Fruit fly (Drosophila melanogaster) whole organism, embryonic: ENCODE results near the gene CG31717.

ENCODE experiments used
- Aef1 ChIP-seq: fragments of 200-800 bp; sonication (Bioruptor generic); IDR thresholded peaks from 3 replicates; pipeline ENCODE4 v1.3.6; 2022; ENCODE audit warnings: missing biosample characterization, missing genetic modification characterization
- CG11247 ChIP-seq: fragments of 200-800 bp; sonication (Bioruptor generic); IDR thresholded peaks from 2 replicates; pipeline ENCODE4 v1.3.6; 2022; ENCODE audit warnings: missing biosample characterization, missing genetic modification characterization
- CG12299 ChIP-seq: fragments of 200-800 bp; sonication (Bioruptor generic); optimal IDR thresholded peaks from 2 replicates; lab custom pipeline; 2018; ENCODE audit warnings: missing biosample characterization, mild to moderate bottlenecking, missing genetic modification characterization
- CG13123 ChIP-seq: fragments of 200-800 bp; sonication (Bioruptor generic); optimal IDR thresholded peaks from 2 replicates; lab custom pipeline; 2016; ENCODE audit warnings: missing biosample characterization, missing genetic modification characterization
- CG14710 ChIP-seq: fragments of 200-800 bp; sonication (Bioruptor generic); optimal IDR thresholded peaks from 3 replicates; lab custom pipeline; 2019; ENCODE audit warnings: missing biosample characterization, mild to moderate bottlenecking, missing genetic modification characterization, moderate library complexity
- CG16813 ChIP-seq: fragments of 200-800 bp; sonication (Bioruptor generic); IDR thresholded peaks from 3 replicates; pipeline ENCODE4 v1.3.6; 2022; ENCODE audit warnings: missing biosample characterization, missing genetic modification characterization; ENCODE audit not compliant: partially characterized antibody
- CG17829 ChIP-seq: fragments of 200-800 bp; optimal IDR thresholded peaks from 2 replicates; lab custom pipeline; 2019; ENCODE audit warnings: missing biosample characterization, mild to moderate bottlenecking, missing genetic modification characterization, moderate library complexity
- CG1792 ChIP-seq: fragments of 200-800 bp; sonication (Bioruptor generic); optimal IDR thresholded peaks from 2 replicates; lab custom pipeline; 2016; ENCODE audit warnings: missing biosample characterization, missing genetic modification characterization
- CG2116 ChIP-seq: fragments of 200-800 bp; sonication (Bioruptor generic); optimal IDR thresholded peaks from 3 replicates; lab custom pipeline; 2018; ENCODE audit warnings: missing biosample characterization, mild to moderate bottlenecking, missing genetic modification characterization
- CG33557 ChIP-seq: fragments of 200-800 bp; sonication (Bioruptor generic); optimal IDR thresholded peaks from 2 replicates; lab custom pipeline; 2019; ENCODE audit warnings: missing biosample characterization, mild to moderate bottlenecking, missing genetic modification characterization, moderate library complexity
- CG6689 ChIP-seq: fragments of 200-800 bp; sonication (Bioruptor generic); IDR thresholded peaks from 2 replicates; pipeline ENCODE4 v1.3.6; 2022; ENCODE audit warnings: missing biosample characterization, missing genetic modification characterization
- CG6765 ChIP-seq: fragments of 200-800 bp; sonication (Bioruptor generic); optimal IDR thresholded peaks from 3 replicates; lab custom pipeline; 2017; ENCODE audit warnings: missing biosample characterization, mild to moderate bottlenecking, missing genetic modification characterization
- CG7786 ChIP-seq: fragments of 200-800 bp; sonication (Bioruptor generic); optimal IDR thresholded peaks from 2 replicates; lab custom pipeline; 2016; ENCODE audit warnings: missing biosample characterization, missing genetic modification characterization
- CG7928 ChIP-seq: fragments of 200-800 bp; sonication (Bioruptor generic); optimal IDR thresholded peaks from 2 replicates; lab custom pipeline; 2017; ENCODE audit warnings: missing biosample characterization, mild to moderate bottlenecking, missing genetic modification characterization
- CG8944 ChIP-seq: fragments of 200-800 bp; sonication (Bioruptor generic); optimal IDR thresholded peaks from 3 replicates; lab custom pipeline; 2016; ENCODE audit warnings: missing biosample characterization, missing genetic modification characterization
- CG9609 ChIP-seq: fragments of 200-800 bp; sonication (Bioruptor generic); optimal IDR thresholded peaks from 3 replicates; lab custom pipeline; 2016; ENCODE audit warnings: missing biosample characterization, missing genetic modification characterization
- Deaf1 ChIP-seq: fragments of 200-800 bp; optimal IDR thresholded peaks from 3 replicates; lab custom pipeline; 2019; ENCODE audit warnings: missing biosample characterization, mild to moderate bottlenecking, missing genetic modification characterization, moderate library complexity
- Dll ChIP-seq: fragments of 200-800 bp; sonication (Bioruptor generic); IDR thresholded peaks from 4 replicates; pipeline ENCODE4 v1.3.6; 2022; ENCODE audit warnings: missing biosample characterization, missing genetic modification characterization; ENCODE audit not compliant: partially characterized antibody
- E2f2 ChIP-seq: fragments of 200-800 bp; sonication (Bioruptor generic); IDR thresholded peaks from 2 replicates; pipeline ENCODE4 v1.3.6; 2022; ENCODE audit warnings: missing biosample characterization, missing genetic modification characterization
- ERR ChIP-seq: fragments of 200-800 bp; sonication (Bioruptor generic); optimal IDR thresholded peaks from 2 replicates; lab custom pipeline; 2016; ENCODE audit warnings: missing biosample characterization, missing genetic modification characterization
- Hr51 ChIP-seq, 2 experiments: fragments of 200-800 bp; sonication (Bioruptor generic); optimal IDR thresholded peaks; 2 replicates in 1 of 2; 3 replicates in 1 of 2; lab custom pipeline; 2016 to 2018; ENCODE audit warnings: missing biosample characterization in 2 of 2, missing genetic modification characterization in 2 of 2, mild to moderate bottlenecking in 1 of 2, moderate library complexity in 1 of 2
- NC2β ChIP-seq: fragments of 200-800 bp; sonication (Bioruptor generic); optimal IDR thresholded peaks from 2 replicates; lab custom pipeline; 2016; ENCODE audit warnings: missing biosample characterization, missing genetic modification characterization
- Nf-YB ChIP-seq: fragments of 200-800 bp; sonication (Bioruptor generic); optimal IDR thresholded peaks from 3 replicates; lab custom pipeline; 2019; ENCODE audit warnings: missing biosample characterization, mild to moderate bottlenecking, missing genetic modification characterization, moderate library complexity
- Rx ChIP-seq: fragments of 200-800 bp; sonication (Bioruptor generic); IDR thresholded peaks from 2 replicates; pipeline ENCODE4 v1.3.6; 2022; ENCODE audit warnings: missing biosample characterization, missing genetic modification characterization
- Sry-δ ChIP-seq: fragments of 200-800 bp; sonication (Bioruptor generic); optimal IDR thresholded peaks from 2 replicates; lab custom pipeline; 2016; ENCODE audit warnings: missing biosample characterization, missing genetic modification characterization
- Taf1 ChIP-seq: fragments of 200-800 bp; sonication (Bioruptor generic); IDR thresholded peaks from 2 replicates; pipeline ENCODE4 v1.3.6; 2022; ENCODE audit warnings: missing biosample characterization, missing genetic modification characterization
- ara ChIP-seq: fragments of 200-800 bp; sonication (Bioruptor generic); IDR thresholded peaks from 2 replicates; pipeline ENCODE4 v1.3.6; 2022; ENCODE audit warnings: missing biosample characterization, missing genetic modification characterization
- ash1 ChIP-seq: fragments of 200-800 bp; sonication (Bioruptor generic); optimal IDR thresholded peaks from 2 replicates; lab custom pipeline; 2018; ENCODE audit warnings: missing biosample characterization, mild to moderate bottlenecking, missing genetic modification characterization
- bab2 ChIP-seq: fragments of 200-800 bp; sonication (Bioruptor generic); optimal IDR thresholded peaks from 2 replicates; lab custom pipeline; 2016; ENCODE audit warnings: missing biosample characterization, missing genetic modification characterization
- chn ChIP-seq: fragments of 200-800 bp; sonication (Bioruptor generic); optimal IDR thresholded peaks from 2 replicates; lab custom pipeline; 2016; ENCODE audit warnings: missing biosample characterization, missing genetic modification characterization
- corto ChIP-seq: fragments of 200-800 bp; sonication (Bioruptor generic); optimal IDR thresholded peaks from 2 replicates; lab custom pipeline; 2016; ENCODE audit warnings: missing biosample characterization, mild to moderate bottlenecking, missing genetic modification characterization, moderate library complexity
- dmrt11E ChIP-seq: fragments of 200-800 bp; sonication (Bioruptor generic); optimal IDR thresholded peaks from 3 replicates; lab custom pipeline; 2018; ENCODE audit warnings: missing biosample characterization, mild to moderate bottlenecking, missing genetic modification characterization, moderate library complexity
- dpn ChIP-seq, 2 experiments: fragments of 200-800 bp; sonication (Bioruptor generic); optimal IDR thresholded peaks; 3 replicates each; lab custom pipeline; 2016; ENCODE audit warnings: missing biosample characterization in 2 of 2, missing genetic modification characterization in 2 of 2
- exex ChIP-seq: fragments of 200-800 bp; sonication (Bioruptor generic); optimal IDR thresholded peaks from 4 replicates; lab custom pipeline; 2018; ENCODE audit warnings: missing biosample characterization, mild to moderate bottlenecking, missing genetic modification characterization, moderate library complexity
- eyg ChIP-seq: fragments of 200-800 bp; sonication (Bioruptor generic); optimal IDR thresholded peaks from 3 replicates; lab custom pipeline; 2016; ENCODE audit warnings: missing biosample characterization, missing genetic modification characterization
- fd3F ChIP-seq: fragments of 200-800 bp; sonication (Bioruptor generic); optimal IDR thresholded peaks from 2 replicates; lab custom pipeline; 2018; ENCODE audit warnings: missing biosample characterization, mild to moderate bottlenecking, missing genetic modification characterization, moderate library complexity
- fru ChIP-seq: fragments of >200 bp; optimal IDR thresholded peaks from 2 replicates; lab custom pipeline; 2017
- gfzf ChIP-seq: fragments of 200-800 bp; sonication (Bioruptor generic); optimal IDR thresholded peaks from 2 replicates; lab custom pipeline; 2016; ENCODE audit warnings: missing biosample characterization, mild to moderate bottlenecking, missing genetic modification characterization, moderate library complexity
- hkb ChIP-seq, 2 experiments: fragments of 200-800 bp in 1 of 2; fragments of >200 bp in 1 of 2; sonication (Bioruptor generic) in 1 of 2; IDR thresholded peaks in 1 of 2; optimal IDR thresholded peaks in 1 of 2; 2 replicates each; pipeline versions ENCODE4 v1.3.6 to Lab custom; 2017 to 2022; ENCODE audit warnings: missing biosample characterization in 1 of 2, missing genetic modification characterization in 1 of 2
- jumu ChIP-seq: fragments of 200-800 bp; sonication (Bioruptor generic); optimal IDR thresholded peaks from 3 replicates; lab custom pipeline; 2016; ENCODE audit warnings: missing biosample characterization, missing genetic modification characterization
- kah ChIP-seq: fragments of 200-800 bp; sonication (Bioruptor generic); optimal IDR thresholded peaks from 2 replicates; lab custom pipeline; 2018; ENCODE audit warnings: missing biosample characterization, mild to moderate bottlenecking, missing genetic modification characterization
- ken ChIP-seq: fragments of 200-800 bp; sonication (Bioruptor generic); IDR thresholded peaks from 3 replicates; pipeline ENCODE4 v1.3.6; 2022; ENCODE audit warnings: missing biosample characterization, missing genetic modification characterization
- repo ChIP-seq: fragments of 200-800 bp; sonication (Bioruptor generic); optimal IDR thresholded peaks from 2 replicates; lab custom pipeline; 2016; ENCODE audit warnings: missing biosample characterization, missing genetic modification characterization
- row ChIP-seq: fragments of 200-800 bp; sonication (Bioruptor generic); IDR thresholded peaks from 3 replicates; pipeline ENCODE4 v1.3.6; 2022; ENCODE audit warnings: missing biosample characterization, missing genetic modification characterization
- sim ChIP-seq: fragments of 200-800 bp; sonication (Bioruptor generic); IDR thresholded peaks from 2 replicates; pipeline ENCODE4 v1.3.6; 2022; ENCODE audit warnings: missing biosample characterization, missing genetic modification characterization
- sima ChIP-seq: fragments of 200-800 bp; sonication (Bioruptor generic); optimal IDR thresholded peaks from 2 replicates; lab custom pipeline; 2016; ENCODE audit warnings: missing biosample characterization, missing genetic modification characterization
- stwl ChIP-seq: fragments of 200-800 bp; sonication (Bioruptor generic); optimal IDR thresholded peaks from 3 replicates; lab custom pipeline; 2018; ENCODE audit warnings: missing biosample characterization, mild to moderate bottlenecking, missing genetic modification characterization, moderate library complexity
- tio ChIP-seq: fragments of 200-800 bp; sonication (Bioruptor generic); optimal IDR thresholded peaks from 2 replicates; lab custom pipeline; 2017; ENCODE audit warnings: missing biosample characterization, missing genetic modification characterization, inconsistent platforms
- trh ChIP-seq: fragments of 200-800 bp; sonication (Bioruptor generic); optimal IDR thresholded peaks from 2 replicates; lab custom pipeline; 2016; ENCODE audit warnings: missing biosample characterization, missing genetic modification characterization
- wek ChIP-seq: fragments of 200-800 bp; sonication (Bioruptor generic); optimal IDR thresholded peaks from 3 replicates; lab custom pipeline; 2018; ENCODE audit warnings: missing biosample characterization, mild to moderate bottlenecking, missing genetic modification characterization, moderate library complexity

CG31717 gene

dm6 chr2L:10292066-10292560 is 41.6 kb downstream of the CG31717 start, which contains the start of gene Ufd4 (continued):
- TF ChIP-seq wek (GFP tag; lab: Kevin White, UChicago) (peak; percentile 98), CG6765 (GFP tag; lab: Kevin White, UChicago) (peak; percentile 57), Rx (no peak), sim (GFP tag; lab: Robert Waterston, UW) (peak; percentile 54; the same call in 1 of the 2 replicates), Dll (GFP tag; lab: Robert Waterston, UW) (peak; percentile 56; the same call in 2 of the 4 replicates), CG6689 (peak; percentile 75; the same call in 1 of the 2 replicates), CG14710 (peak; percentile 66), NC2β (GFP tag; lab: Kevin White, UChicago) (peak; percentile 66), CG13123 (GFP tag; lab: Kevin White, UChicago) (peak; percentile 6), hkb (optimal IDR thresholded peaks at IDR 0.05; lab: Kevin White, UChicago) (no peak), hkb (GFP tag; IDR thresholded peaks at IDR 0.05; lab: Robert Waterston, UW) (peak; percentile 84), dpn (GFP tag; optimal IDR thresholded peaks at IDR 0.05; lab: Kevin White, UChicago) (peak; percentile 66 to 76), ken (GFP tag; lab: Robert Waterston, UW) (no peak; the same call in 2 of the 3 replicates), CG12299 (tag; lab: Kevin White, UChicago) (no peak), Aef1 (peak; percentile 47; the same call in 1 of the 3 replicates), corto (peak; percentile 18), CG8944 (GFP tag; lab: Kevin White, UChicago) (peak; percentile 3), kah (GFP tag; lab: Kevin White, UChicago) (peak; percentile 43), E2f2 (GFP tag; lab: Robert Waterston, UW) (peak; percentile 33; the same call in 1 of the 2 replicates), CG11247 (GFP tag; lab: Robert Waterston, UW) (no peak), Sry-δ (GFP tag; lab: Kevin White, UChicago) (peak; percentile 87), chn (GFP tag; lab: Kevin White, UChicago) (peak; percentile 72), CG7786 (GFP tag; lab: Kevin White, UChicago) (peak; percentile 23), CG16813 (GFP tag; lab: Robert Waterston, UW) (peak; percentile 40; the same call in 2 of the 3 replicates), CG17829 (peak; percentile 83), trh (GFP tag; lab: Kevin White, UChicago) (no peak), dmrt11E (tag; lab: Kevin White, UChicago) (peak; percentile 62), gfzf (GFP tag; lab: Kevin White, UChicago) (peak; percentile 14), Hr51 (GFP tag; optimal IDR thresholded peaks at IDR 0.05; lab: Kevin White, UChicago) (peak in 1 of 2 experiments; percentile 56), fd3F (peak; percentile 60), sima (GFP tag; lab: Kevin White, UChicago) (no peak), CG9609 (GFP tag; lab: Kevin White, UChicago) (peak; percentile 16), stwl (tag; lab: Kevin White, UChicago) (peak; percentile 75), CG7928 (GFP tag; lab: Kevin White, UChicago) (no peak), exex (tag; lab: Kevin White, UChicago) (peak; percentile 53), tio (no peak), CG33557 (GFP tag; lab: Kevin White, UChicago) (no peak), eyg (GFP tag; lab: Kevin White, UChicago) (peak; percentile 23), ash1 (GFP tag; lab: Kevin White, UChicago) (no peak), CG1792 (GFP tag; lab: Kevin White, UChicago) (peak; percentile 20), CG2116 (peak; percentile 43), ERR (GFP tag; lab: Kevin White, UChicago) (peak; percentile 55), fru (lab: Kevin White, UChicago) (no peak), jumu (GFP tag; lab: Kevin White, UChicago) (peak; percentile 36), row (GFP tag; lab: Robert Waterston, UW) (peak; percentile 81), bab2 (GFP tag; lab: Kevin White, UChicago) (peak; percentile 56), repo (GFP tag; lab: Kevin White, UChicago) (peak; percentile 25), Taf1 (no peak), ara (GFP tag; lab: Robert Waterston, UW) (no peak; the same call in 1 of the 2 replicates), Deaf1 (tag; lab: Kevin White, UChicago) (no peak), Nf-YB (peak; percentile 51)
